Worm (Caenorhabditis elegans): ENCODE data around the gene dct-15.

DNA sequence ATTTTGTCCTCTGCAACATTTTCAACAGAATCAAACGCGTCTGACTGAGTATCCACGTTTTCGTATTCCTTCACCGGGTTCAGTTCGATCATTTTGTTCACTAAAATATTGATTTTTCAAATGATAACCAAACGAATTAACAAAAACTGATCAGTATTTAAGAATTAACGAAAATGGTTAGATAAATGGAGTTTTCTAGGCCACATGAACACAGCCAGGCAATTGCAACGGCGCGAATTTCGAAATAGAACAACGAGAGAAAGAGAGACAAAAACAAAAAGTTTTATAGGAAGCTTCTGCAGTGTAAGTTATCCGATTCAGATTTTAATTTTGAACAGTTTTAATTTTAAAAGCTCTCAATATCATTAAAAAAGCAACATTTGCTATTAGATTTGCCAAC is 33.0 kb downstream of the dct-15 start, which contains the start of gene sna-2:
- TF ChIP-seq snpc-4 (tag; optimal IDR thresholded peaks at IDR 0.05) (no peak), sptf-1 (tag; optimal IDR thresholded peaks at IDR 0.05) (no peak), ces-1 (GFP tag; optimal IDR thresholded peaks at IDR 0.05) (peak; percentile 47), drap-1 (GFP tag; optimal IDR thresholded peaks at IDR 0.05) (no peak), unc-62 (GFP tag; optimal IDR thresholded peaks at IDR 0.05) (no peak)
